Fruit fly (Drosophila melanogaster) S2 (cell line): ENCODE measurements around the gene CG3558.

Experiments used
- CG8478 ChIP-seq: fragments of >200 bp; optimal IDR thresholded peaks from 2 replicates; lab custom pipeline; 2018
- CTCF ChIP-seq, 2 experiments: fragments of >200 bp; optimal IDR thresholded peaks; 2 replicates each; lab custom pipeline; 2018

CG3558 gene

dm6 chr2L:2986776-2987175 is 5.9 kb upstream of the CG3558 start:
- TF ChIP-seq CTCF (optimal IDR thresholded peaks at IDR 0.05; lab: Kevin White, UChicago) (no peak), CG8478 (lab: Kevin White, UChicago) (no peak)

- TF ChIP-seq CG8478 (lab: Kevin White, UChicago) (no peak), CTCF (optimal IDR thresholded peaks at IDR 0.05; lab: Kevin White, UChicago) (peak in 1 of 2 experiments; percentile 17)
Observed at dm6 chr2L:2987681-2988381, 4.8 kb upstream of the CG3558 start, which contains the start of the genes Chd1 and Bem46. Gene Chd1, minus strand, starts transcription at chr2L:2987723. Gene Bem46, plus strand, starts transcription at chr2L:2988116.

dm6 chr2L:2993236-2993635 is 566 bp downstream of the CG3558 start:
- TF ChIP-seq CG8478 (lab: Kevin White, UChicago) (no peak), CTCF (optimal IDR thresholded peaks at IDR 0.05; lab: Kevin White, UChicago) (no peak)

dm6 chr2L:2993702-2994101 is 1.0 kb downstream of the CG3558 start:
- TF ChIP-seq CG8478 (lab: Kevin White, UChicago) (no peak), CTCF (optimal IDR thresholded peaks at IDR 0.05; lab: Kevin White, UChicago) (no peak)

- no peak for TF ChIP-seq CG8478 (lab: Kevin White, UChicago)
- peak; percentile 23 to 51 for TF ChIP-seq CTCF (optimal IDR thresholded peaks at IDR 0.05; lab: Kevin White, UChicago)
Observed at dm6 chr2L:2999113-2999512, 6.4 kb downstream of the CG3558 start, which contains the start of gene Ccdc85. Gene Ccdc85, plus strand, starts transcription at chr2L:2999286.

- TF ChIP-seq CG8478 (lab: Kevin White, UChicago) (no peak), CTCF (optimal IDR thresholded peaks at IDR 0.05; lab: Kevin White, UChicago) (no peak)
Observed at dm6 chr2L:2999609-3000008, 6.9 kb downstream of the CG3558 start.

- no peak for TF ChIP-seq CTCF (optimal IDR thresholded peaks at IDR 0.05; lab: Kevin White, UChicago)
- no peak for TF ChIP-seq CG8478 (lab: Kevin White, UChicago)
Observed at dm6 chr2L:3000517-3000934, 7.9 kb downstream of the CG3558 start.

- TF ChIP-seq CG8478 (lab: Kevin White, UChicago), result no peak
- no peak for TF ChIP-seq CTCF (optimal IDR thresholded peaks at IDR 0.05; lab: Kevin White, UChicago)
Observed at dm6 chr2L:3001953-3002352, 9.3 kb downstream of the CG3558 start.

DNA sequence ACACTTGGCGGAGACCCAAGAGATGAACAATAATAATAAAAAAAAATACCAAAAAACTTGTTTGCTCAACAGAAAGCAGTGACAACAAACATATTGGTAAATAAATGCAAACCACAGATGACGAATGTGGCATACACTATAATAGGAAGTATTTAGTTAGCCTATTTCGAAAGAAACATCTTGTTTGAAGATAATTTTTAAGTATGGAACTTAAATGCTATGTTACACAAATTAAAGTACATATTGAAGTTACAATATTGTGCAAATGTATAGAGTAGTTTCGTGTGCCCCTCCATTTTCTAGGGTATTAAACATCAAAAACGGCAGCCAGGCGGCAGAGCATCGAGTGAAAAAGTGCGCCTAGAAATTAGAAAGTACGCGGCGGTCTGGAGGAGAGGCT is 10.7 kb downstream of the CG3558 start:
- TF ChIP-seq CG8478 (lab: Kevin White, UChicago) (no peak), CTCF (optimal IDR thresholded peaks at IDR 0.05; lab: Kevin White, UChicago) (no peak)

DNA sequence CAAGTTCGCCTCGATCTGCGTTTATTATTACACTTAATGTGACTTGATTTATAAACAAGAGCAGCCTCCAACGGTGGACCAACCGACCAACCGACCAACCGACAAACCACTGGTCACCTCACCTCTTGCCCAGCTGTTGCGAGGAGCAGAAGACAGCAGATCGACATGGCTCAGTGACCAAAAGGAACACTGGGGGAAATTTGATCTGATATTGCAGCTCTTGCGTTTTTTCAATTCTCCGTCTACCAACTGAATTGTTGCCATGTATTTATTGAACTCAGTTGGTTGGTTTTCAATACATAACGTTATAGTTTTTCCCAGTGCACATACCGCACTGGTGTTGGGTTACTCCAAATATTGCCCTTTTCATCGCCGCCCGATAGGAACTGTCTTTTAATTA is 11.9 kb downstream of the CG3558 start:
- no peak for TF ChIP-seq CTCF (optimal IDR thresholded peaks at IDR 0.05; lab: Kevin White, UChicago)
- no peak for TF ChIP-seq CG8478 (lab: Kevin White, UChicago)

dm6 chr2L:3005483-3005882 is 12.8 kb downstream of the CG3558 start:
- TF ChIP-seq CTCF (optimal IDR thresholded peaks at IDR 0.05; lab: Kevin White, UChicago), result no peak
- TF ChIP-seq CG8478 (lab: Kevin White, UChicago), result no peak

DNA sequence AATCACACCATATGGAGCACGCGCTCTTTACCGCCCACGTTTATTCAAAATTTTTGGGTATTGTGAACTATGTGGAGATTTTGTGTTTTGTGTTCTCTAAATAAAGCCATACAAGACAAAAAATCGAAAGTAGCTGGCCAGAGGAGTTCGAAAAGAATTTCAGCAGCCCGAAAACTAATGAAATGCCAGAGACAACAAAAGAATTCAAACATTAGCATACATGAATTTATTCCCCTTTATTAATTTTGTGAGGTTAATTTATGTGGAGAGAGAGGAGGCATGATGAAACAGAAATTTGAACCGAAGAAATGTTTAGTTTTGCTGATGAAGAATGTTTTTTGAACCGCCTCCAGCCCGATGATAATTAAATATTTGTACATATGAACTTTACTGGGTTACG is 13.5 kb downstream of the CG3558 start:
- TF ChIP-seq CG8478 (lab: Kevin White, UChicago) (no peak), CTCF (optimal IDR thresholded peaks at IDR 0.05; lab: Kevin White, UChicago) (no peak)

DNA sequence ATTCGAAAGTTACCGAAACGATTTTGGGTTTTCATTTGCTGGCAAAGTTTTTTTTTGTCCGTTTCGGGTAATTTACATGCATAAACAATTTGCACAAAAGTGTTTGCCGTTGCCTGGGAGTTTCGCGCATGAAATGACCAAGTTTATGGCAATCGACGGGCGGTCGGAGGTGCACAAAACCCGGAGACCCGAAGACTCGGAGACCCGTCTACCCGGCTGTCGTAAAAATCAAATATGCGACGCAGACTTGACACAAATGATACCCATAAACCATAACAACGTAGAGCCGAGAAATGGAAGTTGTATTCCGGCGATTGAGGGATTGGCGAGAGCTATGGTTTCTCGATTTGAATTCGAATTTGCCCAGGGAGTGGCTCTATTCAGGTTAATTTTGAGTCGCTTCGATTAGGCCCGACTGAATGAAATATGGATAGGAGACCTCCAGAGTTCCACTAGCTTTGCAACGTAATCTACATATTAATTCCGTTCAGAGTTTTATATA is 14.3 kb downstream of the CG3558 start:
- no peak for TF ChIP-seq CG8478 (lab: Kevin White, UChicago)
- TF ChIP-seq CTCF (optimal IDR thresholded peaks at IDR 0.05; lab: Kevin White, UChicago), result no peak

- TF ChIP-seq CTCF (optimal IDR thresholded peaks at IDR 0.05; lab: Kevin White, UChicago) (no peak), CG8478 (lab: Kevin White, UChicago) (no peak)
Observed at dm6 chr2L:3009438-3009837, 16.8 kb downstream of the CG3558 start.

DNA sequence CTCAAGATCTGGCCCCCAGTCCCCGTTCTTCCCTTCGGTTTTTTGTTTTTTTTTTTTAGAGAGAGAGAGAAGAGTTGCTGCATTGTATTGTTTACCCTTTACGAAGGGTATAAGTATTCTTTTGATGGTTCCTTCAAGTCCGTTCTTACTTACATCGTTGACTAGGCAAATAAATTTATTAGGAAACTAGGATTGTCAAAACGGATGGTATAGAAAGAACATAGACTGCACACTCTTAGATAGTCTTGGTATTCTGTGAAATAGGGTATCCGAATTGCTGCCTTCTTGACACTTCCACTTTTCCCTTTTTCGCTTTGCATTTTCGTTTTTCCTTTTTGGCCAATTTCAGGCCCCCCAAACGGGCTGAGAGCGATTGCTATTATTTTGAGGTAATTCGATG is 18.8 kb downstream of the CG3558 start:
- TF ChIP-seq CTCF (optimal IDR thresholded peaks at IDR 0.05; lab: Kevin White, UChicago) (no peak), CG8478 (lab: Kevin White, UChicago) (no peak)

dm6 chr2L:3012780-3013179 is 20.1 kb downstream of the CG3558 start:
- TF ChIP-seq CG8478 (lab: Kevin White, UChicago), result no peak
- no peak for TF ChIP-seq CTCF (optimal IDR thresholded peaks at IDR 0.05; lab: Kevin White, UChicago)
